Fruit fly (Drosophila melanogaster) ovary, adult (tissue): Measurements from ENCODE around the gene wgn.

Source experiments
- CG17801 ChIP-seq: fragments of 200-800 bp; optimal IDR thresholded peaks from 2 replicates; lab custom pipeline; 2019; ENCODE audit warnings: missing biosample characterization, mild to moderate bottlenecking, missing genetic modification characterization, moderate library complexity; ENCODE audit not compliant: partially characterized antibody

The wgn gene

dm6 chrX:18634716-18635115, at the start of gene wgn:
TSS of gene wgn (minus strand) at chrX:18634908.
- TF ChIP-seq CG17801 (GFP tag; lab: Kevin White, UChicago): peak; percentile 6

- TF ChIP-seq CG17801 (GFP tag; lab: Kevin White, UChicago): no peak
Measured at dm6 chrX:18684504-18684903, 49.8 kb upstream of the wgn start.

dm6 chrX:18682815-18683214, 48.1 kb upstream of the wgn start:
- TF ChIP-seq CG17801 (GFP tag; lab: Kevin White, UChicago): no peak

- TF ChIP-seq CG17801 (GFP tag; lab: Kevin White, UChicago): no peak
Measured at dm6 chrX:18681410-18681809, 46.7 kb upstream of the wgn start.

- TF ChIP-seq CG17801 (GFP tag; lab: Kevin White, UChicago): no peak
Measured at dm6 chrX:18678876-18679275, 44.2 kb upstream of the wgn start.

- TF ChIP-seq CG17801 (GFP tag; lab: Kevin White, UChicago): no peak
Measured at dm6 chrX:18676756-18677155, 42.0 kb upstream of the wgn start.

dm6 chrX:18675702-18676101, 41.0 kb upstream of the wgn start:
- no peak for TF ChIP-seq CG17801 (GFP tag; lab: Kevin White, UChicago)

- TF ChIP-seq CG17801 (GFP tag; lab: Kevin White, UChicago): no peak
Measured at dm6 chrX:18675272-18675671, 40.6 kb upstream of the wgn start.

- TF ChIP-seq CG17801 (GFP tag; lab: Kevin White, UChicago): no peak
Measured at dm6 chrX:18672900-18673529, 38.3 kb upstream of the wgn start.

dm6 chrX:18671545-18672174, 37.0 kb upstream of the wgn start:
- no peak for TF ChIP-seq CG17801 (GFP tag; lab: Kevin White, UChicago)

dm6 chrX:18669811-18670477, 35.2 kb upstream of the wgn start:
- no peak for TF ChIP-seq CG17801 (GFP tag; lab: Kevin White, UChicago)

dm6 chrX:18668293-18668692, 33.6 kb upstream of the wgn start:
- no peak for TF ChIP-seq CG17801 (GFP tag; lab: Kevin White, UChicago)

dm6 chrX:18665715-18666267, 31.1 kb upstream of the wgn start:
- no peak for TF ChIP-seq CG17801 (GFP tag; lab: Kevin White, UChicago)

- no peak for TF ChIP-seq CG17801 (GFP tag; lab: Kevin White, UChicago)
Measured at dm6 chrX:18663362-18663761, 28.7 kb upstream of the wgn start.

dm6 chrX:18662053-18662452, 27.3 kb upstream of the wgn start, which contains the start of gene CG6696:
TSS of gene CG6696 (minus strand) at chrX:18662153.
- no peak for TF ChIP-seq CG17801 (GFP tag; lab: Kevin White, UChicago)
